Worm (Caenorhabditis elegans) whole organism, early embryonic: ENCODE results near the gene sri-78.

Experiments
- B0310.2 ChIP-seq: sonication (generic microtip); optimal IDR thresholded peaks from 2 replicates; lab custom pipeline; 2016; ENCODE audit warnings: mild to moderate bottlenecking, missing genetic modification characterization, missing compliant biosample characterization
- ama-1 ChIP-seq: fragments of 150-350 bp; optimal IDR thresholded peaks from 2 replicates; lab custom pipeline; 2014
- ceh-36 ChIP-seq: sonication (generic microtip); optimal IDR thresholded peaks from 2 replicates; lab custom pipeline; 2016; ENCODE audit warnings: missing genetic modification characterization, inconsistent platforms, missing compliant biosample characterization
- hmbx-1 ChIP-seq: sonication (generic microtip); optimal IDR thresholded peaks from 2 replicates; lab custom pipeline; 2016; ENCODE audit warnings: mild to moderate bottlenecking, missing genetic modification characterization, missing compliant biosample characterization
- hmg-4 ChIP-seq: fragments of 200-800 bp; sonication (Bioruptor generic); optimal IDR thresholded peaks from 2 replicates; lab custom pipeline; 2018; ENCODE audit warnings: mild to moderate bottlenecking, missing genetic modification characterization, missing compliant biosample characterization
- pes-1 ChIP-seq: fragments of 200-800 bp; sonication (Bioruptor generic); IDR thresholded peaks from 2 replicates; pipeline ENCODE4 v1.3.6; 2022; ENCODE audit warnings: missing genetic modification reagents, missing genetic modification characterization, missing compliant biosample characterization
- scrt-1 ChIP-seq: fragments of 200-800 bp; sonication (Bioruptor generic); IDR thresholded peaks from 2 replicates; pipeline ENCODE4 v1.3.6; 2022; ENCODE audit warnings: missing genetic modification characterization, missing compliant biosample characterization
- tbx-11 ChIP-seq: fragments of 200-800 bp; sonication (Bioruptor generic); IDR thresholded peaks from 2 replicates; pipeline ENCODE4 v1.3.6; 2022; ENCODE audit warnings: missing genetic modification characterization, missing compliant biosample characterization
- tbx-37 ChIP-seq: fragments of 200-800 bp; sonication (Bioruptor generic); conservative IDR thresholded peaks from 2 replicates; pipeline ENCODE4 v1.3.6; 2022; ENCODE audit warnings: missing genetic modification reagents, missing genetic modification characterization, missing compliant biosample characterization

DNA sequence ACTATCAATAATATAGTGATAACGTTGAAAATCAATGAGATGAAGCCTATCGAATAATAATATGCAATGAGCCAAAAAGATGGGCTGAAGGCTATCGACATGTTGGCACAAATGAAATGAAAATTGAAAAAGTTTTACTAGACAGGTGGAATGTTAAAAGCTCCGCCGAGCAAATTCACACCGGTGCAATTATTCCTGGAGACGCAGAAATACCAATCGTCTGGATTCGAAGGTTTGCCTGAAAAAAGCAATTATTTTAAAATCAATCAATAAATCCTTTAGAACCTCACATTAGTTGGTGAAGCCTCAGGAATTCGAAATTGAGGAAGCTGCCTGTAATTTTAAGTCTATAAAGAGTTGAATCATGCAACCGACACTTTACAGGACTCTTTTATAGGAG is 30.6 kb upstream of the sri-78 start, which contains the start of gene sri-32:
- TF ChIP-seq ama-1 (lab: Kevin White, UChicago) (no peak), tbx-11 (GFP tag; lab: Robert Waterston, UW) (no peak), B0310.2 (tag; lab: Kevin White, UChicago) (no peak), scrt-1 (GFP tag; lab: Robert Waterston, UW) (no peak), tbx-37 (GFP tag; lab: Robert Waterston, UW) (no peak), pes-1 (GFP tag; lab: Robert Waterston, UW) (no peak), ceh-36 (tag; lab: Kevin White, UChicago) (no peak), hmg-4 (GFP tag; lab: Kevin White, UChicago) (no peak), hmbx-1 (no peak)
